Worm (Caenorhabditis elegans): ENCODE measurements around the gene ZC513.2.

DNA sequence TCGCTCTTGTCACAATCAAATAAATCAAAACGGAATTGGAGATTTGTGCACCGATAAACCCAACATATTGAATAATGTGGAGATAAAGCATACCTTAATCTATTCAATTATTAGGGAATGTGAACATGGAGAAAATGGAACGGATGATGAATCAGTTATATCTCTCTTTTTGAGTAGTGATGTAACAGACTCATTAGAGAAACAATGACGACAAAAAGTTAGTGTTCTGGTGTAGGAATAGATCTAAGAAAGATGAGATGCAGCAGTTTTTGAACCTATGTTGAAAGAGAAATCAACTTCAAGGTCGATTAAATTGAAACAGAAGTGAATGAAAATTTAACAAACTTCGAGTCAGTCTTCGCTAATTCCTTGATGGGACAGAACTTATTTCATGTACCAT, 41.1 kb downstream of the ZC513.2 start, which contains the start of gene str-146:
- no peak for TF ChIP-seq elt-2 (tag; optimal IDR thresholded peaks at IDR 0.05)
- TF ChIP-seq nhr-77 (tag; optimal IDR thresholded peaks at IDR 0.05), result no peak
- TF ChIP-seq elt-3 (tag; optimal IDR thresholded peaks at IDR 0.05), result no peak
- TF ChIP-seq nhr-11 (tag; optimal IDR thresholded peaks at IDR 0.05), result no peak
- no peak for TF ChIP-seq fkh-10 (GFP tag; optimal IDR thresholded peaks at IDR 0.05)
- TF ChIP-seq ceh-88 (GFP tag; IDR thresholded peaks at IDR 0.05), result no peak
- TF ChIP-seq snpc-4 (tag; optimal IDR thresholded peaks at IDR 0.05), result no peak
- TF ChIP-seq zip-4 (GFP tag; optimal IDR thresholded peaks at IDR 0.05), result no peak
- no peak for TF ChIP-seq pqm-1 (tag; optimal IDR thresholded peaks at IDR 0.05)
- TF ChIP-seq blmp-1 (tag; optimal IDR thresholded peaks at IDR 0.05), result no peak

Measured in whole organism, L1 larva.